Worm (Caenorhabditis elegans): ENCODE results near the gene fbxa-77.
A peak's percentile ranks its signal among the peaks of the same experiment; 100 is the strongest.
"Not testable (repeated sequence)": the region's sequence is repeated elsewhere in the genome, so short reads cannot be mapped to it uniquely, and the experiment has no call there.

fbxa-77 gene

DNA sequence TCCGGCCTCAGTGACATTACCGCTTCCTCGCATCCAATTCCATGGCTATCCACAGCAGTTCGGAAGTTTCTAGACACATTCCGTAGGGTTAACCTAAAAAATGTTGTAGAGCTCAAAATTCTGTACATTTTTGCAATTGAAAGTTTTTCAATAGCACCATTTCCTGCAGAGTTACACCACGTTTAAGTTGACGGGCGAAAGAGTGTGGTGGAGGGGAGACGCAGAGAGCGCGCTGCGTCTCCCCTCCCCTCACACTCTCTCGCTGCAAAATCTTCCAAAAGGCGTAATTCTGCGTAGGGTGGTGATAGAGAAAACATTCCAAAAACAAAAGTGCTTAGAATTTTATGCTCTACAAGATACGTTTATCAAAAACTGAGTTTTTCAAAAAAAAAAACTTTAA is 940 bp upstream of the fbxa-77 start:
- TF ChIP-seq lin-1 (GFP tag; IDR thresholded peaks at IDR 0.05) (no peak), pha-4 (GFP tag; IDR thresholded peaks at IDR 0.05) (no peak), pha-4 (tag; optimal IDR thresholded peaks at IDR 0.05) (no peak)

DNA sequence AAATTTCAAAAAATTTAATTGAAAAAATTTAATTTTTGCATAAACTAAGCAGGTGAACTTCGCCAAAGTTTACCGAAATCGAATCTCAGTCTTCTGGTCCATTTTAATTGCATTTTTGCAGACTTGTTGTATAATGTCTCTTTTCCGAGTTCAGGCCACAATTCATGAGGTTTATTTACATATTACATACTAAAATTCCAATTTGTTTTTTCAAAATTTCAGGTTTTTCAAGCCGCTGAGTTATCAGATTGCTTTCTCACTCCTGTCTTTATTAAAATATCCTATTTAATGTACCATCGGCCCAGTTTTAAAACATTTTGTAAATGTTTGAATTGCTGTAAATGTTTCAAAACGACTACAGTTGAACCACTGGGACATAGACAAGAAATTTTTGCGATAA is 7.2 kb downstream of the fbxa-77 start, which contains the start of gene fbxa-208:
fbxa-208 (plus strand) TSS at position 301 of the 400 bp plus-strand sequence.
- not testable (repeated sequence) for TF ChIP-seq jun-1 (tag; optimal IDR thresholded peaks at IDR 0.05); lin-38 (GFP tag; IDR thresholded peaks at IDR 0.05); daf-12 (tag; optimal IDR thresholded peaks at IDR 0.05)

DNA sequence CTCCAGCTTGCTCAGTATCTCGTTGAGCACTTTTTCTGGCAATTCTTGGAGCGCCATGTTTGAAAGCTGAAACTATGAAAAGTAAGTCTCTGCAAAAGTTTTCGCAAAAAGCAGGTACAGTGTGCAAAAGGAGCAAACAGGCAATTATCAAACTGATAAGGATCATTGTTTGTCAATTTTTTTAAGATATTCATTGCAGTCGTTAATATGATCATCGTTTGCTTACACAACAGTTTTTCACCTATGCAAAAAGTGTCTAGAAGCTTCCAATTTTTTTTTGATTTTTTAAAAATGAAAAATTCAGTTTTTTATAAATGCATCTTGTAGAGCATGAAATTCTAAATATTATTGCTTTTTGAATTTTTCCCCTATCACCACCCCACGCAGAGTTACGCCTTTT is 9.1 kb downstream of the fbxa-77 start, which contains the start of gene fbxa-78:
fbxa-78 (minus strand) TSS at position 101 of the 400 bp plus-strand sequence.
- TF ChIP-seq nhr-6 (tag; optimal IDR thresholded peaks at IDR 0.05); hif-1 (tag; optimal IDR thresholded peaks at IDR 0.05); ama-1 (optimal IDR thresholded peaks at IDR 0.05): not testable (repeated sequence)

DNA sequence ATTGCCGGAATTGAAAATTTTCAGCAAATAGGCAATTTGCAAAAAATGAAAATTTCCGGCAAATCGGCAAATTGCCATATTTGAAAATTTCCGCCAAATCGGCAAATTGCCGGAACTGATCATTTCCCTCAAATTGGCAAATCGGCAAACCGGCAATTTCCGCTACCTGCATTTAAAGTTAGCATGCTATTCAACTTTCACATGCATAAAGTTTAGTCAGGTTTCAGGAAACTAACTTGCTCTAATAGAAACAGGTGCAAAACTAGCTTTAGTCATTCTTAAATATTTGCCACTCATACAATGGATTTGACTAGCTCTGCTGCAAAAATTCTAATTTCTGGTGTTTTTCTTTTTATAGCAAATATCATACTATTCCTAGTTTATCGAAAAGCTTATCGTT is 14.4 kb downstream of the fbxa-77 start, which contains the start of gene srz-9:
srz-9 (plus strand) TSS at position 301 of the 400 bp plus-strand sequence.
- not testable (repeated sequence) for TF ChIP-seq lin-38 (GFP tag; IDR thresholded peaks at IDR 0.05); dpl-1 (GFP tag; optimal IDR thresholded peaks at IDR 0.05); lim-7 (GFP tag; IDR thresholded peaks at IDR 0.05)

DNA sequence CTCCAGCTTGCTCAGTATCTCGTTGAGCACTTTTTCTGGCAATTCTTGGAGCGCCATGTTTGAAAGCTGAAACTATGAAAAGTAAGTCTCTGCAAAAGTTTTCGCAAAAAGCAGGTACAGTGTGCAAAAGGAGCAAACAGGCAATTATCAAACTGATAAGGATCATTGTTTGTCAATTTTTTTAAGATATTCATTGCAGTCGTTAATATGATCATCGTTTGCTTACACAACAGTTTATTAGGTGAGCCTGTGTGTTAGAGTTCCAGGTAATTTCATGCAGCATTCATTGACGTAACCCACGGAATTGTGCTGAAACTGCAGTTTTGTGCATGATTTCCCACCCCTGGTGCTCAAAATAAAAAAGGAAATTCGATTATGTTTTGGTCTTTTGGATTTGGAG is 17.5 kb downstream of the fbxa-77 start, which contains the start of gene fbxa-151:
fbxa-151 (minus strand) TSS at position 101 of the 400 bp plus-strand sequence.
- TF ChIP-seq dpl-1 (GFP tag; optimal IDR thresholded peaks at IDR 0.05); lin-15B (tag; optimal IDR thresholded peaks at IDR 0.05); lim-7 (GFP tag; IDR thresholded peaks at IDR 0.05): not testable (repeated sequence)

DNA sequence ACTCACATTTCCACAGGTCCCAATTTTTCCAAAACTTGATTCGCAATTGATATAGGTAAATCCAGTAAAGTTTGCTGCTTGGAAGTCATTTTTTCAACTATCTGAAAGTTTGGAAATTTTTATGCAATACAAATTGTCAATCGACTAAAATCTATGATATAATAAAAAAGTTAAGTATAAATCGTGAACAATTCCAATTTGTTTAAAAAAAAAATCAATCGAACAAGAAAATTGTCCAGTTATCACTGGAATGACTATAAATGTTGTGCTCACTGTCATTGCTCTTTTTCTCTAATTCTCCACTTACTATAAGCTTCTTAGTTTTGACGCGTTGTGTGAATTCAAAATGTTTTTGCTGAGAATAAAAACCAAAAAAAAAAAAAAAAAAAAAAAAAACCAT is 19.9 kb downstream of the fbxa-77 start, which contains the start of gene fbxa-32:
fbxa-32 (minus strand) TSS at position 101 of the 400 bp plus-strand sequence.
- TF ChIP-seq nhr-28 (tag; optimal IDR thresholded peaks at IDR 0.05) (peak; percentile 25), rbr-2 (tag; optimal IDR thresholded peaks at IDR 0.05) (no peak), aha-1 (tag) (no peak), dmd-6 (GFP tag; IDR thresholded peaks at IDR 0.05) (0 out of 2 replicates have a peak, but pooled peaks have one; percentile 6), pqm-1 (tag; optimal IDR thresholded peaks at IDR 0.05) (peak; percentile 15), nhr-111 (GFP tag; optimal IDR thresholded peaks at IDR 0.05) (no peak), dve-1 (tag; optimal IDR thresholded peaks at IDR 0.05; ENCODE audit: insufficient read depth) (peak; percentile 48), daf-16 (GFP tag; optimal IDR thresholded peaks at IDR 0.05) (no peak), daf-16 (tag; optimal IDR thresholded peaks at IDR 0.05) (peak; percentile 44)

DNA sequence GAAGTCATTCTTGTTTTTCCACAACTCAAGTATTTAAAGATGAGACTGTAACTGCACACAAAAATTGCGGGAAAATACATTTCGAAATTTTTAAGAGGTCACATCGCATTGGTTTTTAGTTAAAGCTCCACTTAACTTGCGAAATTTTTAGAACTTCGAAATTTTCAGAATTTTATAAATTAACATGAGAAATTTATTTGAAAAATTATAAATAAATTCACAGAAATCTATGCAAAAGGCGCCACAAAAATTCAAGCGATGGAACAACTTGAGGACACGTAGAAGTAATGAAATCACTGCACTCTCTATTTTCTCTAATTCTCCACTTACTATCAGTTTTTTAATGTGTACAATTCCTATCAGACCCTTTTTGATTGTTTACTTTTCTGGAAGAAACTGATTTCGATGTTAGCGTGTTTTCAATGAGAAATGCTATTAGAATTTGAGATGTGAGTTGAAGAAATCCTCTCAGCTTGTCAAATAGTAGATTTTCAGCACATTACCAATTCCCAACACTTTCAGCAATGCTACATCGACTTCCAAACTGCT is 22.2 kb downstream of the fbxa-77 start, which contains the start of gene fbxa-31:
fbxa-31 (minus strand) TSS at position 51 of the 549 bp plus-strand sequence.
- TF ChIP-seq daf-16 (GFP tag; optimal IDR thresholded peaks at IDR 0.05) (no peak), daf-16 (tag; optimal IDR thresholded peaks at IDR 0.05) (peak; percentile 75), hlh-11 (tag; optimal IDR thresholded peaks at IDR 0.05) (peak; percentile 1), nhr-41 (GFP tag; IDR thresholded peaks at IDR 0.05) (no peak), nhr-11 (tag; optimal IDR thresholded peaks at IDR 0.05) (no peak), madf-9 (GFP tag; conservative IDR thresholded peaks at IDR 0.05) (no peak), ztf-7 (tag; optimal IDR thresholded peaks at IDR 0.05) (no peak), spr-1 (tag; optimal IDR thresholded peaks at IDR 0.05) (no peak), pqm-1 (tag; optimal IDR thresholded peaks at IDR 0.05) (peak; percentile 73), attf-4 (tag; optimal IDR thresholded peaks at IDR 0.05) (no peak), aha-1 (tag) (peak; percentile 40), nhr-28 (tag; optimal IDR thresholded peaks at IDR 0.05) (peak; percentile 29)

Data from whole organism, L4 larva.